Fruit fly (Drosophila melanogaster) whole organism: ENCODE measurements around the gene Rab3GAP1.

Experiments
- CG8478 ChIP-seq: fragments of >200 bp; optimal IDR thresholded peaks from 2 replicates; lab custom pipeline; 2018; ENCODE audit warnings: inconsistent platforms
- Dll ChIP-seq: fragments of >200 bp; optimal IDR thresholded peaks from 2 replicates; lab custom pipeline; 2017
- pan ChIP-seq: fragments of >200 bp; optimal IDR thresholded peaks from 2 replicates; lab custom pipeline; 2017
- psq ChIP-seq: fragments of >200 bp; optimal IDR thresholded peaks from 2 replicates; lab custom pipeline; 2017

dm6 chr2L:1587055-1587454 is 23.9 kb downstream of the Rab3GAP1 start, which contains the start of gene nis:
- TF ChIP-seq Dll (lab: Kevin White, UChicago), result no peak
- TF ChIP-seq psq (lab: Kevin White, UChicago), result no peak
- no peak for TF ChIP-seq CG8478 (lab: Kevin White, UChicago)
- TF ChIP-seq pan (lab: Kevin White, UChicago), result no peak
